Worm (Caenorhabditis elegans) whole organism, L4 larva: ENCODE results near the gene rde-1.

Source experiments
- F44E2.7 ChIP-seq: fragments of 200-800 bp; sonication (Bioruptor generic); IDR thresholded peaks from 2 replicates; pipeline ENCODE4 v2.1.2; 2022; ENCODE audit warnings: missing genetic modification characterization, missing compliant biosample characterization
- R02D3.7 ChIP-seq: fragments of 150-350 bp; sonication (generic microtip); optimal IDR thresholded peaks from 3 replicates; lab custom pipeline; 2014; ENCODE audit warnings: missing biosample characterization, missing genetic modification characterization
- T20F7.1 ChIP-seq: fragments of 200-800 bp; sonication (Bioruptor generic); optimal IDR thresholded peaks from 2 replicates; lab custom pipeline; 2018; ENCODE audit warnings: mild to moderate bottlenecking, missing genetic modification characterization, missing compliant biosample characterization
- T26A8.4 ChIP-seq: fragments of 200-800 bp; sonication (Bioruptor generic); IDR thresholded peaks from 2 replicates; pipeline ENCODE4 v1.3.6; 2022; ENCODE audit warnings: missing genetic modification characterization, missing compliant biosample characterization
- Y5F2A.4 ChIP-seq: fragments of 200-800 bp; sonication (Bioruptor generic); optimal IDR thresholded peaks from 2 replicates; lab custom pipeline; 2018; ENCODE audit warnings: mild to moderate bottlenecking, missing genetic modification characterization, missing compliant biosample characterization
- Y75B8A.6 ChIP-seq: fragments of 200-800 bp; sonication (Bioruptor generic); IDR thresholded peaks from 2 replicates; pipeline ENCODE4 v1.3.6; 2022; ENCODE audit warnings: missing genetic modification reagents, missing genetic modification characterization, missing compliant biosample characterization
- aha-1 ChIP-seq: fragments of 150-350 bp; peaks from one replicate; lab custom pipeline; 2014; ENCODE audit warnings: missing biosample characterization, missing genetic modification characterization
- ceh-20 ChIP-seq: fragments of 200-800 bp; sonication (Bioruptor generic); IDR thresholded peaks from 2 replicates; pipeline ENCODE4 v1.3.6; 2022; ENCODE audit warnings: missing genetic modification reagents, missing genetic modification characterization, missing compliant biosample characterization
- ceh-32 ChIP-seq: sonication (generic microtip); optimal IDR thresholded peaks from 2 replicates; lab custom pipeline; 2016; ENCODE audit warnings: mild to moderate bottlenecking, missing genetic modification characterization, missing compliant biosample characterization; ENCODE audit not compliant: poor library complexity
- ceh-62 ChIP-seq: sonication (generic microtip); optimal IDR thresholded peaks from 2 replicates; lab custom pipeline; 2017; ENCODE audit warnings: missing biosample characterization, missing genetic modification characterization
- ceh-82 ChIP-seq: sonication (generic microtip); optimal IDR thresholded peaks from 2 replicates; lab custom pipeline; 2017; ENCODE audit warnings: missing biosample characterization, missing genetic modification characterization
- ces-1 ChIP-seq: fragments of 150-350 bp; sonication (generic microtip); optimal IDR thresholded peaks from 4 replicates; lab custom pipeline; 2014; ENCODE audit warnings: missing biosample characterization, missing genetic modification reagents, missing genetic modification characterization
- cey-2 ChIP-seq: sonication (generic microtip); optimal IDR thresholded peaks from 3 replicates; lab custom pipeline; 2017; ENCODE audit warnings: missing genetic modification characterization, mild to moderate bottlenecking, missing compliant biosample characterization, antibody characterized with exemption, borderline replicate concordance; ENCODE audit not compliant: insufficient read depth
- daf-12 ChIP-seq: fragments of 150-350 bp; optimal IDR thresholded peaks from 2 replicates; lab custom pipeline; 2014; ENCODE audit warnings: missing biosample characterization, missing genetic modification reagents, missing genetic modification characterization
- daf-16 ChIP-seq, 3 experiments: sonication (generic microtip); optimal IDR thresholded peaks; 2 replicates each; lab custom pipeline; 2016 to 2017; ENCODE audit warnings: missing genetic modification characterization in 3 of 3, missing genetic modification reagents in 3 of 3, mild to moderate bottlenecking in 2 of 3, missing compliant biosample characterization in 2 of 3, missing biosample characterization in 1 of 3, moderate library complexity in 1 of 3
- dmd-6 ChIP-seq: fragments of 200-800 bp; sonication (Bioruptor generic); IDR thresholded peaks from 2 replicates; pipeline ENCODE4 v1.3.6; 2022; ENCODE audit warnings: missing genetic modification reagents, missing genetic modification characterization, missing compliant biosample characterization
- egl-27 ChIP-seq: sonication (generic microtip); optimal IDR thresholded peaks from 3 replicates; lab custom pipeline; 2017; ENCODE audit warnings: missing biosample characterization, missing genetic modification reagents, missing genetic modification characterization
- egl-43 ChIP-seq: fragments of 200-800 bp; sonication (Bioruptor generic); IDR thresholded peaks from 2 replicates; pipeline ENCODE4 v1.3.6; 2022; ENCODE audit warnings: missing genetic modification reagents, missing genetic modification characterization, missing compliant biosample characterization
- gei-8 ChIP-seq: fragments of 200-800 bp; sonication (Bioruptor generic); optimal IDR thresholded peaks from 2 replicates; lab custom pipeline; 2018; ENCODE audit warnings: mild to moderate bottlenecking, missing genetic modification characterization, missing compliant biosample characterization
- hif-1 ChIP-seq, 2 experiments: sonication (generic microtip); optimal IDR thresholded peaks; 2 replicates each; lab custom pipeline; 2016 to 2017; ENCODE audit warnings: missing compliant biosample characterization in 2 of 2, missing genetic modification characterization in 2 of 2, missing genetic modification reagents in 2 of 2, missing genotype in 2 of 2, mild to moderate bottlenecking in 1 of 2
- hlh-11 ChIP-seq: fragments of 200-800 bp; sonication (Bioruptor generic); optimal IDR thresholded peaks from 2 replicates; lab custom pipeline; 2018; ENCODE audit warnings: mild to moderate bottlenecking, missing genetic modification characterization, missing compliant biosample characterization
- jun-1 ChIP-seq: fragments of 150-350 bp; optimal IDR thresholded peaks from 2 replicates; lab custom pipeline; 2014; ENCODE audit warnings: missing biosample characterization, missing genetic modification reagents, missing genetic modification characterization
- lim-7 ChIP-seq: fragments of 200-800 bp; sonication (Bioruptor generic); IDR thresholded peaks from 2 replicates; pipeline ENCODE4 v1.3.6; 2022; ENCODE audit warnings: missing genetic modification characterization, missing compliant biosample characterization
- lin-1 ChIP-seq: fragments of 200-800 bp; sonication (Bioruptor generic); IDR thresholded peaks from 2 replicates; pipeline ENCODE4 v1.3.6; 2022; ENCODE audit warnings: missing genetic modification reagents, missing genetic modification characterization, missing compliant biosample characterization
- lin-29 ChIP-seq: fragments of 200-800 bp; sonication (Bioruptor generic); IDR thresholded peaks from 2 replicates; pipeline ENCODE4 v1.3.6; 2022; ENCODE audit warnings: missing genetic modification reagents, missing genetic modification characterization, missing compliant biosample characterization
- lin-38 ChIP-seq: fragments of 200-800 bp; sonication (Bioruptor generic); IDR thresholded peaks from 2 replicates; pipeline ENCODE4 v1.3.6; 2022; ENCODE audit warnings: missing genetic modification reagents, missing genetic modification characterization, missing compliant biosample characterization
- lsy-2 ChIP-seq, 2 experiments: fragments of 150-350 bp in 1 of 2; sonication (generic microtip) in 1 of 2; optimal IDR thresholded peaks; 2 replicates each; lab custom pipeline; 2014 to 2017; ENCODE audit warnings: missing biosample characterization in 2 of 2, missing genetic modification characterization in 2 of 2
- mdl-1 ChIP-seq, 2 experiments: fragments of 150-350 bp in 1 of 2; sonication (generic microtip) in 1 of 2; optimal IDR thresholded peaks; 2 replicates each; lab custom pipeline; 2014 to 2017; ENCODE audit warnings: missing biosample characterization in 2 of 2, missing genetic modification characterization in 2 of 2
- mdt-29 ChIP-seq: fragments of 200-800 bp; sonication (Bioruptor generic); IDR thresholded peaks from 2 replicates; pipeline ENCODE4 v1.3.6; 2022; ENCODE audit warnings: missing genetic modification reagents, missing genetic modification characterization, missing compliant biosample characterization
- mep-1 ChIP-seq: fragments of 150-350 bp; sonication (generic microtip); optimal IDR thresholded peaks from 3 replicates; lab custom pipeline; 2014; ENCODE audit warnings: missing biosample characterization, missing genetic modification characterization
- nhr-25 ChIP-seq: sonication (generic microtip); optimal IDR thresholded peaks from 2 replicates; lab custom pipeline; 2017; ENCODE audit warnings: missing genetic modification characterization, mild to moderate bottlenecking, missing compliant biosample characterization, antibody characterized with exemption, moderate library complexity, borderline replicate concordance; ENCODE audit not compliant: insufficient read depth
- nhr-28 ChIP-seq: fragments of 150-350 bp; optimal IDR thresholded peaks from 2 replicates; lab custom pipeline; 2014; ENCODE audit warnings: missing biosample characterization, missing genetic modification characterization
- nhr-41 ChIP-seq: fragments of 200-800 bp; sonication (Bioruptor generic); IDR thresholded peaks from 2 replicates; pipeline ENCODE4 v1.3.6; 2022; ENCODE audit warnings: missing genetic modification reagents, missing genetic modification characterization, missing compliant biosample characterization
- nhr-6 ChIP-seq: fragments of 150-350 bp; optimal IDR thresholded peaks from 2 replicates; lab custom pipeline; 2014; ENCODE audit warnings: missing biosample characterization, missing genetic modification characterization
- sdz-12 ChIP-seq: fragments of 200-800 bp; sonication (Bioruptor generic); optimal IDR thresholded peaks from 2 replicates; lab custom pipeline; 2018; ENCODE audit warnings: mild to moderate bottlenecking, missing genetic modification characterization, missing compliant biosample characterization
- skn-1 ChIP-seq: fragments of 150-350 bp; optimal IDR thresholded peaks from 2 replicates; lab custom pipeline; 2014; ENCODE audit warnings: missing biosample characterization, missing genetic modification characterization
- tag-97 ChIP-seq: fragments of 200-800 bp; sonication (Bioruptor generic); IDR thresholded peaks from 2 replicates; pipeline ENCODE4 v1.3.6; 2022; ENCODE audit warnings: missing genetic modification characterization, missing compliant biosample characterization
- unc-130 ChIP-seq: sonication (generic microtip); optimal IDR thresholded peaks from 2 replicates; lab custom pipeline; 2016; ENCODE audit warnings: missing genetic modification reagents, missing genetic modification characterization, missing compliant biosample characterization
- unc-39 ChIP-seq: sonication (generic microtip); optimal IDR thresholded peaks from 2 replicates; lab custom pipeline; 2017; ENCODE audit warnings: missing biosample characterization, missing genetic modification characterization
- vab-7 ChIP-seq: fragments of 200-800 bp; sonication (Bioruptor generic); IDR thresholded peaks from 2 replicates; pipeline ENCODE4 v1.3.6; 2022; ENCODE audit warnings: missing genetic modification reagents, missing genetic modification characterization, missing compliant biosample characterization
- zfp-3 ChIP-seq: fragments of 200-800 bp; sonication (Bioruptor generic); conservative IDR thresholded peaks from 2 replicates; pipeline ENCODE4 v1.3.6; 2022; ENCODE audit warnings: missing genetic modification reagents, missing genetic modification characterization, missing compliant biosample characterization
- ztf-7 ChIP-seq: fragments of 150-350 bp; optimal IDR thresholded peaks from 2 replicates; lab custom pipeline; 2014; ENCODE audit warnings: missing biosample characterization, missing genetic modification characterization

The rde-1 gene

DNA sequence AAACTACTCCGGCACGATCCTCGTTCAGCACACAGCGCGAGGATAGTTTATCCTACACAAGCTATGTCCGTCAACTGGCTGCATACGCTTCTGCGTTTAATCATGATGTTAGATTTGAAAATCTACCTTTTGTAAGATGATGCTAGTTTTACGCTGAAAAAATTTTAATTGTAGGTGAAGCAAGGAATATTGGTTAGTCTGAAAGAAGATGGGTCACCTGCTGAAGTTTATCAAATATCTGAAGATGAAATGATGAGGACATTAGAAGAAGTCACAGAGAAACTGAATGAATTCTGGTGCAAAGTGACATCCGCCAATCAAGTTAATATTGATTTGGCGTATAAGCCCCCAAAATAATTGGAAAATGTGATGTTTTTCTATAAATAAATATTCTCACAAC lies 7.9 kb downstream of the rde-1 start (continued):
- no peak for TF ChIP-seq skn-1 (tag; lab: Kevin White, UChicago)
- TF ChIP-seq nhr-41, result no peak
- no peak for TF ChIP-seq daf-12 (tag; lab: Kevin White, UChicago)
- no peak for TF ChIP-seq ceh-32
- TF ChIP-seq egl-27 (tag; lab: Kevin White, UChicago), result no peak
- no peak for TF ChIP-seq ces-1 (GFP tag; lab: Kevin White, UChicago)
- TF ChIP-seq mdl-1 (tag; optimal IDR thresholded peaks at IDR 0.05; lab: Kevin White, UChicago), result no peak
- TF ChIP-seq unc-130 (GFP tag; lab: Kevin White, UChicago), result no peak
- TF ChIP-seq T26A8.4 (GFP tag; lab: Robert Waterston, UW), result peak; percentile 49; the same call in 1 of the 2 replicates
- peak; percentile 69 for TF ChIP-seq T20F7.1
- peak; percentile 39 for TF ChIP-seq mep-1 (tag; lab: Kevin White, UChicago)
- TF ChIP-seq egl-43 (GFP tag; lab: Robert Waterston, UW), result 0 out of 2 replicates have a peak, but pooled peaks have one; percentile 20
- TF ChIP-seq vab-7 (GFP tag; lab: Robert Waterston, UW), result no peak
- no peak for TF ChIP-seq ceh-82 (tag; lab: Kevin White, UChicago)
- peak; percentile 77 for TF ChIP-seq zfp-3
- no peak for TF ChIP-seq nhr-6 (tag; lab: Kevin White, UChicago)
- no peak for TF ChIP-seq sdz-12 (GFP tag; lab: Kevin White, UChicago)
- peak; percentile 40 for TF ChIP-seq aha-1 (tag; lab: Kevin White, UChicago)
- TF ChIP-seq lin-29 (GFP tag; lab: Robert Waterston, UW), result no peak
- no peak for TF ChIP-seq cey-2 (tag; lab: Kevin White, UChicago)
- no peak for TF ChIP-seq jun-1 (tag; lab: Kevin White, UChicago)
- no peak for TF ChIP-seq ztf-7 (tag; lab: Kevin White, UChicago)
- no peak for TF ChIP-seq tag-97 (GFP tag; lab: Robert Waterston, UW)
- no peak for TF ChIP-seq lim-7 (GFP tag; lab: Robert Waterston, UW)
- TF ChIP-seq dmd-6, result peak; percentile 11; the same call in 1 of the 2 replicates
- no peak for TF ChIP-seq gei-8
- TF ChIP-seq lin-38, result 0 out of 2 replicates have a peak, but pooled peaks have one; percentile 34
- peak in 1 of 2 experiments; percentile 19 for TF ChIP-seq lsy-2 (tag; optimal IDR thresholded peaks at IDR 0.05; lab: Kevin White, UChicago)
- 0 out of 2 replicates have a peak, but pooled peaks have one; percentile 25 for TF ChIP-seq lin-1 (GFP tag; lab: Robert Waterston, UW)
- TF ChIP-seq unc-39 (tag; lab: Kevin White, UChicago), result no peak
- TF ChIP-seq mdt-29 (GFP tag; lab: Robert Waterston, UW), result peak; percentile 15; the same call in 1 of the 2 replicates
- TF ChIP-seq hlh-11 (tag; lab: Kevin White, UChicago), result peak; percentile 22
- TF ChIP-seq, all 104 proteins: peak for 19

DNA sequence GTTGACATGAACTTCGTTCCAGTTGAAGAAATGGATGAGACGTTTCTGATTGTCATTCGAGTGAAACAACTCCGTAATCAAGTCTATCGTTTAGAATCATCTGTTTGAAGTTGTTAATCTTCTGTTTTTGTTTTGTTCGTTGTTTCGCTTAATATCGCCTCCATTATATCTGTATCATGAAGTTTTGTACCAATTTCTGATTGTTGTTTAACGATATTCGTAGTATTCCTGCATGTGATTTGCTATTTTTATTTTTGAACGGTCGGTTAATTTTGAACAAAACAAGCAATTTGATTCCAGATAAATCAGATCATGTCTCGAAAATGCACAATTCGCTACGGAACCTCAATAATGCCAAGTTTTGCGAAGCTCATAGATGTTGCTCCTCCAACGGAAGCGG lies 8.9 kb downstream of the rde-1 start, which contains the start of gene C27H6.9:
TSS of gene C27H6.9 (plus strand) at position 301 of the 400 bp plus-strand sequence.
- no peak for TF ChIP-seq jun-1 (tag; lab: Kevin White, UChicago)
- no peak for TF ChIP-seq zfp-3
- no peak for TF ChIP-seq mdt-29 (GFP tag; lab: Robert Waterston, UW)
- TF ChIP-seq nhr-28 (tag; lab: Kevin White, UChicago), result no peak
- no peak for TF ChIP-seq R02D3.7 (tag; lab: Kevin White, UChicago)
- no peak for TF ChIP-seq lin-29 (GFP tag; lab: Robert Waterston, UW)
- TF ChIP-seq Y5F2A.4, result no peak
- no peak for TF ChIP-seq hif-1 (tag; optimal IDR thresholded peaks at IDR 0.05; lab: Kevin White, UChicago)
- TF ChIP-seq egl-43 (GFP tag; lab: Robert Waterston, UW), result no peak
- TF ChIP-seq lin-1 (GFP tag; lab: Robert Waterston, UW), result no peak
- TF ChIP-seq daf-16 (GFP tag; optimal IDR thresholded peaks at IDR 0.05; lab: Kevin White, UChicago), result no peak
- TF ChIP-seq daf-16 (tag; optimal IDR thresholded peaks at IDR 0.05; lab: Kevin White, UChicago), result no peak
- no peak for TF ChIP-seq ceh-62 (tag; lab: Kevin White, UChicago)
- no peak for TF ChIP-seq nhr-25 (tag; lab: Kevin White, UChicago)
- TF ChIP-seq vab-7 (GFP tag; lab: Robert Waterston, UW), result no peak
- TF ChIP-seq F44E2.7 (GFP tag; lab: Robert Waterston, UW), result no peak
- no peak for TF ChIP-seq sdz-12 (GFP tag; lab: Kevin White, UChicago)
- TF ChIP-seq Y75B8A.6, result no peak
- TF ChIP-seq ceh-20 (GFP tag; lab: Robert Waterston, UW), result no peak
